Worm (Caenorhabditis elegans): ENCODE data around the gene sdz-16.

- TF ChIP-seq vab-7 (GFP tag; IDR thresholded peaks at IDR 0.05) = no peak
- no peak for TF ChIP-seq egl-27 (tag; optimal IDR thresholded peaks at IDR 0.05)
- no peak for TF ChIP-seq mxl-3 (GFP tag; optimal IDR thresholded peaks at IDR 0.05)
- no peak for TF ChIP-seq F26F4.8 (GFP tag; conservative IDR thresholded peaks at IDR 0.05)
- no peak for TF ChIP-seq spr-1 (tag; optimal IDR thresholded peaks at IDR 0.05)
- TF ChIP-seq nhr-28 (tag; optimal IDR thresholded peaks at IDR 0.05) = no peak
- no peak for TF ChIP-seq unc-62 (GFP tag; optimal IDR thresholded peaks at IDR 0.05 in 1 of 2)
- TF ChIP-seq unc-62 (tag; optimal IDR thresholded peaks at IDR 0.05) = no peak
- TF ChIP-seq spr-3 (GFP tag; optimal IDR thresholded peaks at IDR 0.05) = no peak
- TF ChIP-seq snpc-4 (tag; optimal IDR thresholded peaks at IDR 0.05) = no peak
Observed at ce11 chrV:17331340-17331739, 3.6 kb upstream of the sdz-16 start, which contains the start of gene fbxa-185.

Data from whole organism, L4 larva.